Worm (Caenorhabditis elegans): ENCODE results near the gene H04D03.4.

H04D03.4 gene

ce11 chrIII:10461164-10461546 is 10.2 kb upstream of the H04D03.4 start, which contains the start of gene atx-2 (continued):
- TF ChIP-seq lin-13 (GFP tag; optimal IDR thresholded peaks at IDR 0.05) = peak; percentile 75
- TF ChIP-seq nhr-71 (tag; optimal IDR thresholded peaks at IDR 0.05) = peak; percentile 75
- peak; percentile 55 for TF ChIP-seq F16B12.6 (tag; optimal IDR thresholded peaks at IDR 0.05)
- TF ChIP-seq swsn-7 (tag; optimal IDR thresholded peaks at IDR 0.05) = peak; percentile 81
- TF ChIP-seq ceh-82 (tag; optimal IDR thresholded peaks at IDR 0.05) = peak; percentile 68 to 78 (median 73)
- no peak for TF ChIP-seq tlp-1 (tag; optimal IDR thresholded peaks at IDR 0.05)
- no peak for TF ChIP-seq fkh-4 (tag; optimal IDR thresholded peaks at IDR 0.05; ENCODE audit: borderline replicate concordance)
- peak; percentile 7 for TF ChIP-seq ces-1 (GFP tag; optimal IDR thresholded peaks at IDR 0.05)
- TF ChIP-seq unc-130 (tag; optimal IDR thresholded peaks at IDR 0.05) = peak; percentile 65
- TF ChIP-seq nhr-12 (tag; optimal IDR thresholded peaks at IDR 0.05) = no peak
- no peak for TF ChIP-seq ceh-63 (GFP tag; optimal IDR thresholded peaks at IDR 0.05)
- TF ChIP-seq ama-1 (optimal IDR thresholded peaks at IDR 0.05) = no peak
- no peak for TF ChIP-seq unc-62 (GFP tag; optimal IDR thresholded peaks at IDR 0.05)
- no peak for TF ChIP-seq ets-5 (GFP tag; IDR thresholded peaks at IDR 0.05)
- peak; percentile 44 for TF ChIP-seq nhr-76 (tag; optimal IDR thresholded peaks at IDR 0.05)
- no peak for TF ChIP-seq unc-30 (tag; optimal IDR thresholded peaks at IDR 0.05)
- TF ChIP-seq ceh-90 (tag; optimal IDR thresholded peaks at IDR 0.05) = no peak
- TF ChIP-seq unc-86 (tag; optimal IDR thresholded peaks at IDR 0.05) = peak; percentile 65
- TF ChIP-seq mab-9 (GFP tag; IDR thresholded peaks at IDR 0.05) = peak; percentile 77
- TF ChIP-seq egl-27 (tag; optimal IDR thresholded peaks at IDR 0.05) = no peak
- TF ChIP-seq dpl-1 (GFP tag; optimal IDR thresholded peaks at IDR 0.05) = peak; percentile 63 to 69 (median 68)
- TF ChIP-seq fkh-8 (tag; optimal IDR thresholded peaks at IDR 0.05) = peak; percentile 81
- TF ChIP-seq hpl-2 (GFP tag; optimal IDR thresholded peaks at IDR 0.05) = peak; percentile 62
- no peak for TF ChIP-seq nhr-28 (tag; optimal IDR thresholded peaks at IDR 0.05)
- TF ChIP-seq C34B4.2 (tag; optimal IDR thresholded peaks at IDR 0.05) = peak; percentile 9
- peak; percentile 82 for TF ChIP-seq nhr-47 (tag; optimal IDR thresholded peaks at IDR 0.05)
- TF ChIP-seq ztf-11 (tag; optimal IDR thresholded peaks at IDR 0.05) = peak in 1 of 2 experiments; percentile 73
- no peak for TF ChIP-seq fos-1 (tag; optimal IDR thresholded peaks at IDR 0.05)
- peak; percentile 75 to 76 for TF ChIP-seq efl-1 (optimal IDR thresholded peaks at IDR 0.05)
- peak; percentile 61 to 97 for TF ChIP-seq efl-1 (GFP tag; optimal IDR thresholded peaks at IDR 0.05 in 1 of 2)
- peak; percentile 9 for TF ChIP-seq aha-1 (tag; optimal IDR thresholded peaks at IDR 0.05)
- TF ChIP-seq xbp-1 (tag; optimal IDR thresholded peaks at IDR 0.05) = peak; percentile 71
- TF ChIP-seq pag-3 (tag; optimal IDR thresholded peaks at IDR 0.05; ENCODE audit: borderline replicate concordance, insufficient read depth) = no peak
- peak; percentile 6; the same call in 1 of the 2 replicates for TF ChIP-seq ceh-88 (GFP tag; IDR thresholded peaks at IDR 0.05)
- TF ChIP-seq mep-1 (tag; optimal IDR thresholded peaks at IDR 0.05) = peak; percentile 62
- TF ChIP-seq C04F5.9 (tag; optimal IDR thresholded peaks at IDR 0.05) = peak; percentile 11
- TF ChIP-seq C16A3.4 (tag; optimal IDR thresholded peaks at IDR 0.05) = peak; percentile 67
- TF ChIP-seq nhr-11 (tag; optimal IDR thresholded peaks at IDR 0.05) = no peak
- TF ChIP-seq hlh-4 (tag; optimal IDR thresholded peaks at IDR 0.05) = no peak
- TF ChIP-seq lsy-2 (tag; optimal IDR thresholded peaks at IDR 0.05) = peak; percentile 48 to 77
- TF ChIP-seq snpc-4 (tag; optimal IDR thresholded peaks at IDR 0.05) = peak; percentile 69
- TF ChIP-seq jun-1 (tag; optimal IDR thresholded peaks at IDR 0.05) = peak; percentile 70
- peak; percentile 33 for TF ChIP-seq blmp-1 (tag; optimal IDR thresholded peaks at IDR 0.05)
- TF ChIP-seq irx-1 (tag; optimal IDR thresholded peaks at IDR 0.05) = peak; percentile 39
- no peak for TF ChIP-seq nhr-84 (tag; optimal IDR thresholded peaks at IDR 0.05)
- no peak for TF ChIP-seq hlh-17 (GFP tag; optimal IDR thresholded peaks at IDR 0.05; ENCODE audit: borderline replicate concordance)
- TF ChIP-seq mdl-1 (tag; optimal IDR thresholded peaks at IDR 0.05) = peak in 1 of 2 experiments; percentile 41
- peak in 1 of 6 experiments; percentile 47 for TF ChIP-seq elt-3 (tag; optimal IDR thresholded peaks at IDR 0.05)
- no peak for TF ChIP-seq zag-1 (tag; optimal IDR thresholded peaks at IDR 0.05)
- peak; percentile 60 for TF ChIP-seq egl-13 (tag; optimal IDR thresholded peaks at IDR 0.05)
- TF ChIP-seq lin-35 (GFP tag; optimal IDR thresholded peaks at IDR 0.05) = peak; percentile 54 to 62
- TF ChIP-seq mef-2 (tag; optimal IDR thresholded peaks at IDR 0.05) = no peak
- TF ChIP-seq lin-14 (GFP tag; optimal IDR thresholded peaks at IDR 0.05) = peak; percentile 79
- TF ChIP-seq zip-4 (GFP tag; optimal IDR thresholded peaks at IDR 0.05) = peak; percentile 46
